Worm (Caenorhabditis elegans): ENCODE data around the gene faah-5.

DNA sequence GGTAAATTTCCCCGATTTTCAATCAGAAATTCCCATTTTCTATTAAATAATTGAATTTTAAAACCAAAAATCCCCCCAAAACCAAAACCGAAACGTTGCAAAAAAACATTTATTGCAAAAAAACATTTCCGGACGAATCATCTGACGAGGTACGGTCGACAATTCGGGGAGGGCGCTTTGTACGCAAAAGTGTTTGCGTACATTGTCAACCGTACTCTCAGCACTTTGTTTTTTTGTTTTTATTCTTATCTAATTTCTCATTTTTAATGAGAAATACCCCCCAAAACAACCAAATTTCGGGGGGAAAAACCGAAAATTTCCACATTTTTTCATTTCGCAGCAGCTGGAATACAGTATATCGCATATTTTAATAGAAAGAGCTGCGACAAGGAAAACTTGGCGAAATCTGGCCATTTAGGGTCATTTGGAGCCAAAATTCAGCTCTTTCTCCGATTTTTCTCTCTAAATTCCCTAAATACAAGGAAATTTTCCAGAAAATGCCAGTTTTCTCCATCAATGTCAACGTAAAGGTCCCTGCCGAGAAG lies 43.5 kb downstream of the faah-5 start, which contains the start of gene mif-1:
- no peak for TF ChIP-seq elt-3 (tag; optimal IDR thresholded peaks at IDR 0.05)
- no peak for TF ChIP-seq unc-39 (tag; optimal IDR thresholded peaks at IDR 0.05)

All from whole organism, mixed stage, embryonic.